Worm (Caenorhabditis elegans) whole organism, young adult: ENCODE results near the gene K06H7.7.

Source experiments
- B0019.2 ChIP-seq: fragments of 200-800 bp; sonication (Bioruptor generic); conservative IDR thresholded peaks from 2 replicates; pipeline ENCODE4 v1.3.6; 2022; ENCODE audit warnings: missing genetic modification reagents, missing genetic modification characterization, missing compliant biosample characterization
- B0336.3 ChIP-seq: fragments of 200-800 bp; sonication (Bioruptor generic); IDR thresholded peaks from 2 replicates; pipeline ENCODE4 v1.3.6; 2022; ENCODE audit warnings: missing genetic modification characterization, missing compliant biosample characterization
- C06A6.2 ChIP-seq: fragments of 200-800 bp; sonication (Bioruptor generic); conservative IDR thresholded peaks from 2 replicates; pipeline ENCODE4 v1.3.6; 2022; ENCODE audit warnings: missing genetic modification characterization, missing compliant biosample characterization
- F33H1.4 ChIP-seq: fragments of 200-800 bp; sonication (Bioruptor generic); IDR thresholded peaks from 2 replicates; pipeline ENCODE4 v1.3.6; 2022; ENCODE audit warnings: missing genetic modification reagents, missing genetic modification characterization, missing compliant biosample characterization
- F37B4.10 ChIP-seq: fragments of 200-800 bp; sonication (Bioruptor generic); IDR thresholded peaks from 2 replicates; pipeline ENCODE4 v1.3.6; 2022; ENCODE audit warnings: missing genetic modification characterization, missing compliant biosample characterization
- F52B5.7 ChIP-seq: sonication (generic microtip); optimal IDR thresholded peaks from 2 replicates; lab custom pipeline; 2016; ENCODE audit warnings: mild to moderate bottlenecking, missing genetic modification characterization, missing compliant biosample characterization
- F55B11.4 ChIP-seq: sonication (generic microtip); optimal IDR thresholded peaks from 2 replicates; lab custom pipeline; 2016; ENCODE audit warnings: missing compliant biosample characterization, missing genetic modification characterization, borderline replicate concordance; ENCODE audit not compliant: insufficient read depth
- F57C9.4 ChIP-seq: sonication (generic microtip); optimal IDR thresholded peaks from 2 replicates; lab custom pipeline; 2017; ENCODE audit warnings: mild to moderate bottlenecking, missing genetic modification characterization, missing compliant biosample characterization
- K11D2.4 ChIP-seq: fragments of 200-800 bp; sonication (Bioruptor generic); IDR thresholded peaks from 2 replicates; pipeline ENCODE4 v1.3.6; 2022; ENCODE audit warnings: missing genetic modification reagents, missing genetic modification characterization, missing compliant biosample characterization
- K12H6.12 ChIP-seq: fragments of 200-800 bp; sonication (Bioruptor generic); optimal IDR thresholded peaks from 2 replicates; lab custom pipeline; 2018; ENCODE audit warnings: mild to moderate bottlenecking, missing genetic modification characterization, missing compliant biosample characterization
- T26A5.8 ChIP-seq: sonication (generic microtip); optimal IDR thresholded peaks from 2 replicates; lab custom pipeline; 2016; ENCODE audit warnings: missing genetic modification characterization, missing compliant biosample characterization
- Y53F4B.3 ChIP-seq: fragments of 200-800 bp; sonication (Bioruptor generic); IDR thresholded peaks from 2 replicates; pipeline ENCODE4 v1.3.6; 2022; ENCODE audit warnings: missing genetic modification reagents, missing genetic modification characterization, missing compliant biosample characterization
- Y67H2A.10 ChIP-seq: fragments of 200-800 bp; sonication (Bioruptor generic); conservative IDR thresholded peaks from 2 replicates; pipeline ENCODE4 v1.3.6; 2022; ENCODE audit warnings: missing genetic modification reagents, missing genetic modification characterization, missing compliant biosample characterization
- Y95B8A.8 ChIP-seq: fragments of 200-800 bp; sonication (Bioruptor generic); IDR thresholded peaks from 2 replicates; pipeline ENCODE4 v1.3.6; 2022; ENCODE audit warnings: missing genetic modification reagents, missing genetic modification characterization, missing compliant biosample characterization
- aptf-3 ChIP-seq: fragments of 200-800 bp; sonication (Bioruptor generic); IDR thresholded peaks from 2 replicates; pipeline ENCODE4 v1.3.6; 2022; ENCODE audit warnings: missing genetic modification characterization, missing compliant biosample characterization
- atf-7 ChIP-seq: sonication (generic microtip); optimal IDR thresholded peaks from 2 replicates; lab custom pipeline; 2017; ENCODE audit warnings: mild to moderate bottlenecking, missing genetic modification characterization, missing compliant biosample characterization
- athp-1 ChIP-seq: sonication (generic microtip); optimal IDR thresholded peaks from 2 replicates; lab custom pipeline; 2017; ENCODE audit warnings: mild to moderate bottlenecking, missing genetic modification characterization, missing compliant biosample characterization
- attf-6 ChIP-seq: fragments of 200-800 bp; sonication (Bioruptor generic); IDR thresholded peaks from 2 replicates; pipeline ENCODE4 v1.3.6; 2022; ENCODE audit warnings: missing genetic modification reagents, missing genetic modification characterization, missing compliant biosample characterization
- bed-2 ChIP-seq: fragments of 200-800 bp; sonication (Bioruptor generic); IDR thresholded peaks from 2 replicates; pipeline ENCODE4 v1.3.6; 2022; ENCODE audit warnings: missing genetic modification reagents, missing genetic modification characterization, missing compliant biosample characterization
- cebp-2 ChIP-seq: fragments of 200-800 bp; sonication (Bioruptor generic); IDR thresholded peaks from 2 replicates; pipeline ENCODE4 v1.3.6; 2022; ENCODE audit warnings: missing genetic modification characterization, missing compliant biosample characterization
- ceh-27 ChIP-seq: fragments of 200-800 bp; sonication (Bioruptor generic); optimal IDR thresholded peaks from 2 replicates; lab custom pipeline; 2018; ENCODE audit warnings: mild to moderate bottlenecking, missing genetic modification characterization, moderate library complexity, missing compliant biosample characterization
- ceh-58 ChIP-seq: fragments of 200-800 bp; sonication (Bioruptor generic); IDR thresholded peaks from 2 replicates; pipeline ENCODE4 v1.3.6; 2022; ENCODE audit warnings: missing genetic modification characterization, missing compliant biosample characterization
- ceh-91 ChIP-seq: fragments of 200-800 bp; sonication (Bioruptor generic); IDR thresholded peaks from 2 replicates; pipeline ENCODE4 v1.3.6; 2022; ENCODE audit warnings: missing genetic modification reagents, missing genetic modification characterization, missing compliant biosample characterization
- dpff-1 ChIP-seq: sonication (generic microtip); optimal IDR thresholded peaks from 2 replicates; lab custom pipeline; 2017; ENCODE audit warnings: mild to moderate bottlenecking, missing genetic modification characterization, missing compliant biosample characterization
- egl-44 ChIP-seq: fragments of 200-800 bp; sonication (Bioruptor generic); IDR thresholded peaks from 2 replicates; pipeline ENCODE4 v1.3.6; 2022; ENCODE audit warnings: missing genetic modification reagents, missing genetic modification characterization, missing compliant biosample characterization
- gei-17 ChIP-seq: fragments of 200-800 bp; sonication (Bioruptor generic); optimal IDR thresholded peaks from 2 replicates; lab custom pipeline; 2018; ENCODE audit warnings: mild to moderate bottlenecking, missing genetic modification characterization, missing compliant biosample characterization
- hlh-12 ChIP-seq: sonication (generic microtip); optimal IDR thresholded peaks from 2 replicates; lab custom pipeline; 2016; ENCODE audit warnings: missing genetic modification characterization, missing compliant biosample characterization
- hsf-1 ChIP-seq: fragments of 200-800 bp; sonication (Bioruptor generic); IDR thresholded peaks from 2 replicates; pipeline ENCODE4 v1.3.6; 2022; ENCODE audit warnings: missing genetic modification reagents, missing genetic modification characterization, missing compliant biosample characterization
- let-526 ChIP-seq: fragments of 200-800 bp; sonication (Bioruptor generic); IDR thresholded peaks from 2 replicates; pipeline ENCODE4 v1.3.6; 2022; ENCODE audit warnings: missing genetic modification reagents, missing genetic modification characterization, missing compliant biosample characterization
- let-607 ChIP-seq, 2 experiments: fragments of 200-800 bp in 1 of 2; sonication (Bioruptor generic) in 1 of 2; sonication (generic microtip) in 1 of 2; optimal IDR thresholded peaks; 2 replicates each; lab custom pipeline; 2016 to 2018; ENCODE audit warnings: mild to moderate bottlenecking in 2 of 2, missing compliant biosample characterization in 2 of 2, missing genetic modification characterization in 2 of 2, moderate library complexity in 2 of 2, missing genotype in 1 of 2
- lin-35 ChIP-seq, 3 experiments: fragments of 150-350 bp in 2 of 3; sonication (generic microtip) in 1 of 3; optimal IDR thresholded peaks; 2 replicates each; lab custom pipeline; 2014 to 2018; ENCODE audit warnings: missing biosample characterization in 3 of 3, missing genetic modification characterization in 3 of 3, missing genetic modification reagents in 3 of 3
- mcd-1 ChIP-seq: fragments of 200-800 bp; sonication (Bioruptor generic); IDR thresholded peaks from 2 replicates; pipeline ENCODE4 v1.3.6; 2022; ENCODE audit warnings: missing genetic modification reagents, missing genetic modification characterization, missing compliant biosample characterization
- mes-4 ChIP-seq: sonication (generic microtip); optimal IDR thresholded peaks from 2 replicates; lab custom pipeline; 2016; ENCODE audit warnings: missing genotype, missing genetic modification characterization, missing compliant biosample characterization
- nfya-1 ChIP-seq: sonication (generic microtip); optimal IDR thresholded peaks from 2 replicates; lab custom pipeline; 2017; ENCODE audit warnings: antibody characterized with exemption, missing compliant biosample characterization, missing genetic modification characterization, borderline replicate concordance; ENCODE audit not compliant: insufficient read depth
- nfyb-1 ChIP-seq: fragments of 200-800 bp; sonication (Bioruptor generic); IDR thresholded peaks from 2 replicates; pipeline ENCODE4 v1.3.6; 2022; ENCODE audit warnings: missing genetic modification reagents, missing genetic modification characterization, missing compliant biosample characterization
- nhr-179 ChIP-seq: sonication (generic microtip); optimal IDR thresholded peaks from 2 replicates; lab custom pipeline; 2016; ENCODE audit warnings: mild to moderate bottlenecking, missing genetic modification characterization, missing compliant biosample characterization
- nhr-27 ChIP-seq: fragments of 200-800 bp; sonication (Bioruptor generic); optimal IDR thresholded peaks from 2 replicates; lab custom pipeline; 2018; ENCODE audit warnings: mild to moderate bottlenecking, missing genetic modification characterization, moderate library complexity, missing compliant biosample characterization
- repo-1 ChIP-seq: sonication (generic microtip); optimal IDR thresholded peaks from 2 replicates; lab custom pipeline; 2017; ENCODE audit warnings: mild to moderate bottlenecking, missing genetic modification characterization, missing compliant biosample characterization
- rpc-1 ChIP-seq, 2 experiments: fragments of 150-350 bp in 1 of 2; sonication (generic microtip) in 1 of 2; optimal IDR thresholded peaks; 2 replicates each; lab custom pipeline; 2014 to 2018; ENCODE audit warnings: missing biosample characterization in 1 of 2, missing genetic modification characterization in 1 of 2, missing genetic modification reagents in 1 of 2, missing genotype in 1 of 2
- sea-2 ChIP-seq: fragments of 200-800 bp; sonication (Bioruptor generic); IDR thresholded peaks from 2 replicates; pipeline ENCODE4 v1.3.6; 2022; ENCODE audit warnings: missing genetic modification characterization, missing compliant biosample characterization
- snpc-4 ChIP-seq, 5 experiments: fragments of 150-350 bp in 1 of 5; sonication (generic microtip) in 4 of 5; optimal IDR thresholded peaks; 2 replicates each; lab custom pipeline; 2014 to 2018; ENCODE audit warnings: missing genetic modification characterization in 5 of 5, missing biosample characterization in 3 of 5, antibody characterized with exemption in 2 of 5, mild to moderate bottlenecking in 2 of 5, missing compliant biosample characterization in 2 of 5, missing genotype in 2 of 5, moderate library complexity in 2 of 5, missing genetic modification reagents in 1 of 5
- somi-1 ChIP-seq: fragments of 200-800 bp; sonication (Bioruptor generic); optimal IDR thresholded peaks from 2 replicates; lab custom pipeline; 2018; ENCODE audit warnings: mild to moderate bottlenecking, missing genetic modification characterization, missing compliant biosample characterization
- sptf-2 ChIP-seq: fragments of 200-800 bp; sonication (Bioruptor generic); optimal IDR thresholded peaks from 2 replicates; lab custom pipeline; 2018; ENCODE audit warnings: mild to moderate bottlenecking, missing genetic modification characterization, missing compliant biosample characterization
- tbx-9 ChIP-seq: sonication (generic microtip); optimal IDR thresholded peaks from 2 replicates; lab custom pipeline; 2016; ENCODE audit warnings: borderline replicate concordance, missing genetic modification characterization, inconsistent platforms, missing compliant biosample characterization
- unc-62 ChIP-seq: fragments of 150-350 bp; optimal IDR thresholded peaks from 2 replicates; lab custom pipeline; 2014; ENCODE audit warnings: missing biosample characterization, missing genetic modification reagents, missing genetic modification characterization
- ztf-26 ChIP-seq: sonication (generic microtip); optimal IDR thresholded peaks from 2 replicates; lab custom pipeline; 2017; ENCODE audit warnings: missing genetic modification characterization, missing compliant biosample characterization
- ztf-28 ChIP-seq: fragments of 200-800 bp; sonication (Bioruptor generic); IDR thresholded peaks from 2 replicates; pipeline ENCODE4 v1.3.6; 2022; ENCODE audit warnings: missing genetic modification reagents, missing genetic modification characterization, missing compliant biosample characterization
- ztf-3 ChIP-seq: fragments of 200-800 bp; sonication (Bioruptor generic); optimal IDR thresholded peaks from 2 replicates; lab custom pipeline; 2018; ENCODE audit warnings: mild to moderate bottlenecking, missing genetic modification characterization, missing compliant biosample characterization

K06H7.7 gene

DNA sequence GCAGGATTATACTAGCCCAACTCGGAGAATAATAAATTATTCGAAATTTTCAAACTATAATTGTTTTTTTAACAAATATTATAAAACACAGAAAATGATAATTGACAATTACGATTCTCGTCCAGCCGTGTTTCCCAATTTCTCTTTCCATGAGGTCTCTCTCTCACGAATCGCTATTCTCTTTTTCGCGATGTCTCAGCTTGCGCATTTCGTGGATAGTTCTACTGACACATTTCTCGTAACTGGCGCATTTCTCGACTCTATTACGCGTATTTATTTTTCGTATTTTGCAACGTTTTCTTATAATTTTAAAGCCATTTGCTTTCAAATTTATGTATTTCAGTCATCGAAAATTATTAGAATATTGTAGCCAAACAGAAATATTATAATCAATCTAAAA, 41.5 kb downstream of the K06H7.7 start (continued):
- TF ChIP-seq K11D2.4 (GFP tag; lab: Robert Waterston, UW) (peak; percentile 95; the same call in 1 of the 2 replicates), sptf-2 (GFP tag; lab: Kevin White, UChicago) (peak; percentile 96), ceh-58 (GFP tag; lab: Robert Waterston, UW) (no peak), unc-62 (GFP tag; lab: Kevin White, UChicago) (peak; percentile 71), sea-2 (GFP tag; lab: Robert Waterston, UW) (no peak), cebp-2 (GFP tag; lab: Robert Waterston, UW) (no peak), athp-1 (tag; lab: Kevin White, UChicago) (peak; percentile 98), F55B11.4 (no peak), F33H1.4 (GFP tag; lab: Robert Waterston, UW) (peak; percentile 85), K12H6.12 (tag; lab: Kevin White, UChicago) (peak; percentile 99), bed-2 (GFP tag; lab: Robert Waterston, UW) (peak; percentile 99), rpc-1 (optimal IDR thresholded peaks at IDR 0.05; lab: Kevin White, UChicago) (peak; percentile 7), rpc-1 (tag; optimal IDR thresholded peaks at IDR 0.05; lab: Kevin White, UChicago) (peak; percentile 20), nhr-27 (tag; lab: Kevin White, UChicago) (no peak), let-526 (GFP tag; lab: Robert Waterston, UW) (peak; percentile 99), nfya-1 (tag; lab: Kevin White, UChicago) (no peak), egl-44 (GFP tag; lab: Robert Waterston, UW) (peak; percentile 93), Y67H2A.10 (GFP tag; lab: Robert Waterston, UW) (peak; percentile 98), nhr-179 (no peak), dpff-1 (tag; lab: Kevin White, UChicago) (no peak), ceh-27 (GFP tag; lab: Kevin White, UChicago) (peak; percentile 100), T26A5.8 (tag; lab: Kevin White, UChicago) (no peak), snpc-4 (GFP tag; optimal IDR thresholded peaks at IDR 0.05; lab: Kevin White, UChicago) (peak; percentile 83), snpc-4 (tag; optimal IDR thresholded peaks at IDR 0.05; lab: Kevin White, UChicago) (peak; percentile 86 to 90 (median 89)), C06A6.2 (peak; percentile 67; the same call in 1 of the 2 replicates), aptf-3 (GFP tag; lab: Robert Waterston, UW) (peak; percentile 55; the same call in 1 of the 2 replicates), nfyb-1 (no peak; the same call in 1 of the 2 replicates), Y95B8A.8 (peak; percentile 98), gei-17 (GFP tag; lab: Kevin White, UChicago) (no peak), F52B5.7 (tag; lab: Kevin White, UChicago) (no peak), hlh-12 (tag; lab: Kevin White, UChicago) (peak; percentile 24), F57C9.4 (tag; lab: Kevin White, UChicago) (peak; percentile 47), Y53F4B.3 (GFP tag; lab: Robert Waterston, UW) (peak; percentile 96), B0019.2 (GFP tag; lab: Robert Waterston, UW) (peak; percentile 94), lin-35 (GFP tag; optimal IDR thresholded peaks at IDR 0.05; lab: Kevin White, UChicago) (peak in 2 of 3 experiments; percentile 69 to 97), repo-1 (peak; percentile 2), B0336.3 (GFP tag; lab: Robert Waterston, UW) (peak; percentile 90; the same call in 1 of the 2 replicates), somi-1 (GFP tag; lab: Kevin White, UChicago) (peak; percentile 97), ztf-28 (GFP tag; lab: Robert Waterston, UW) (peak; percentile 100), F37B4.10 (peak; percentile 88; the same call in 1 of the 2 replicates), mcd-1 (GFP tag; lab: Robert Waterston, UW) (peak; percentile 93), let-607 (tag; optimal IDR thresholded peaks at IDR 0.05; lab: Kevin White, UChicago) (peak; percentile 84 to 91), atf-7 (tag; lab: Kevin White, UChicago) (no peak), ztf-3 (GFP tag; lab: Kevin White, UChicago) (peak; percentile 66), mes-4 (tag; lab: Kevin White, UChicago) (peak; percentile 52), hsf-1 (peak; percentile 71), attf-6 (GFP tag; lab: Robert Waterston, UW) (peak; percentile 82), tbx-9 (tag; lab: Kevin White, UChicago) (no peak), ztf-26 (tag; lab: Kevin White, UChicago) (peak; percentile 87), ceh-91 (GFP tag; lab: Robert Waterston, UW) (peak; percentile 93)
